Worm (Caenorhabditis elegans) whole organism, midembryonic: Measurements from ENCODE around the gene B0222.11.

Experiments
- T22C8.4 ChIP-seq: fragments of 200-800 bp; sonication (Bioruptor generic); IDR thresholded peaks from 2 replicates; pipeline ENCODE4 v1.3.6; 2022; ENCODE audit warnings: missing genetic modification characterization, missing compliant biosample characterization
- cog-1 ChIP-seq: sonication (generic microtip); optimal IDR thresholded peaks from 2 replicates; lab custom pipeline; 2016; ENCODE audit warnings: missing genetic modification characterization, missing compliant biosample characterization
- flt-1 ChIP-seq: fragments of 200-800 bp; sonication (Bioruptor generic); IDR thresholded peaks from 2 replicates; pipeline ENCODE4 v1.3.6; 2022; ENCODE audit warnings: missing genetic modification characterization, missing compliant biosample characterization
- klf-2 ChIP-seq: fragments of 200-800 bp; sonication (Bioruptor generic); conservative IDR thresholded peaks from 2 replicates; pipeline ENCODE4 v1.3.6; 2022; ENCODE audit warnings: missing genetic modification reagents, missing genetic modification characterization, missing compliant biosample characterization
- ztf-23 ChIP-seq: fragments of 200-800 bp; sonication (Bioruptor generic); IDR thresholded peaks from 2 replicates; pipeline ENCODE4 v1.3.6; 2022; ENCODE audit warnings: missing genetic modification reagents, missing genetic modification characterization, missing compliant biosample characterization

ce11 chrV:9212499-9212898 lies 44.5 kb upstream of the B0222.11 start:
- TF ChIP-seq cog-1 (peak; percentile 58), T22C8.4 (GFP tag; lab: Robert Waterston, UW) (no peak), klf-2 (no peak), ztf-23 (GFP tag; lab: Robert Waterston, UW) (no peak), flt-1 (GFP tag; lab: Robert Waterston, UW) (no peak)
